Worm (Caenorhabditis elegans) whole organism, mixed stage, embryonic: Measurements from ENCODE around the gene fbxa-224.

Experiments used
- M03D4.4 ChIP-seq: sonication (generic microtip); optimal IDR thresholded peaks from 2 replicates; lab custom pipeline; 2017; ENCODE audit warnings: mild to moderate bottlenecking, missing genetic modification characterization, missing compliant biosample characterization
- bed-3 ChIP-seq: fragments of 200-800 bp; sonication (Bioruptor generic); optimal IDR thresholded peaks from 3 replicates; lab custom pipeline; 2018; ENCODE audit warnings: mild to moderate bottlenecking, missing genetic modification characterization, moderate library complexity, missing compliant biosample characterization
- blmp-1 ChIP-seq: fragments of 150-350 bp; optimal IDR thresholded peaks from 2 replicates; lab custom pipeline; 2014; ENCODE audit warnings: missing biosample characterization, missing genetic modification characterization
- ceh-39 ChIP-seq: fragments of 150-350 bp; optimal IDR thresholded peaks from 2 replicates; lab custom pipeline; 2014; ENCODE audit warnings: missing biosample characterization, missing genetic modification characterization
- ceh-43 ChIP-seq: fragments of 200-800 bp; sonication (Bioruptor generic); optimal IDR thresholded peaks from 2 replicates; lab custom pipeline; 2018; ENCODE audit warnings: mild to moderate bottlenecking, missing genetic modification characterization, moderate library complexity, missing compliant biosample characterization
- ceh-83 ChIP-seq: fragments of 200-800 bp; sonication (Bioruptor generic); optimal IDR thresholded peaks from 2 replicates; lab custom pipeline; 2018; ENCODE audit warnings: mild to moderate bottlenecking, missing genetic modification characterization, missing compliant biosample characterization
- ces-1 ChIP-seq: fragments of 150-350 bp; optimal IDR thresholded peaks from 2 replicates; lab custom pipeline; 2014; ENCODE audit warnings: missing biosample characterization, missing genetic modification reagents, missing genetic modification characterization
- cnd-1 ChIP-seq: fragments of 200-800 bp; sonication (Bioruptor generic); optimal IDR thresholded peaks from 2 replicates; lab custom pipeline; 2018; ENCODE audit warnings: mild to moderate bottlenecking, missing genetic modification characterization, missing compliant biosample characterization
- drap-1 ChIP-seq: fragments of 200-800 bp; sonication (Bioruptor generic); optimal IDR thresholded peaks from 3 replicates; lab custom pipeline; 2018; ENCODE audit warnings: mild to moderate bottlenecking, missing genetic modification characterization, missing compliant biosample characterization
- elt-1 ChIP-seq: sonication (generic microtip); optimal IDR thresholded peaks from 2 replicates; lab custom pipeline; 2017; ENCODE audit warnings: missing genetic modification characterization, mild to moderate bottlenecking, missing compliant biosample characterization, antibody characterized with exemption, moderate library complexity, borderline replicate concordance; ENCODE audit not compliant: insufficient read depth
- elt-3 ChIP-seq: fragments of 150-350 bp; optimal IDR thresholded peaks from 2 replicates; lab custom pipeline; 2014; ENCODE audit warnings: missing biosample characterization, missing genetic modification characterization
- flh-1 ChIP-seq: fragments of 200-800 bp; sonication (Bioruptor generic); optimal IDR thresholded peaks from 2 replicates; lab custom pipeline; 2018; ENCODE audit warnings: mild to moderate bottlenecking, missing genetic modification characterization, moderate library complexity, missing compliant biosample characterization
- ham-2 ChIP-seq: fragments of 200-800 bp; sonication (Bioruptor generic); optimal IDR thresholded peaks from 2 replicates; lab custom pipeline; 2018; ENCODE audit warnings: mild to moderate bottlenecking, missing genetic modification characterization, missing compliant biosample characterization
- hlh-1 ChIP-seq: fragments of 150-350 bp; optimal IDR thresholded peaks from 2 replicates; lab custom pipeline; 2014; ENCODE audit warnings: missing biosample characterization, missing genetic modification reagents, missing genetic modification characterization
- lin-32 ChIP-seq: fragments of 200-800 bp; sonication (Bioruptor generic); optimal IDR thresholded peaks from 2 replicates; lab custom pipeline; 2018; ENCODE audit warnings: mild to moderate bottlenecking, missing genetic modification characterization, missing compliant biosample characterization
- lsy-2 ChIP-seq: fragments of 150-350 bp; optimal IDR thresholded peaks from 2 replicates; lab custom pipeline; 2014; ENCODE audit warnings: missing biosample characterization, missing genetic modification characterization
- mab-5 ChIP-seq: fragments of 150-350 bp; optimal IDR thresholded peaks from 2 replicates; lab custom pipeline; 2014; ENCODE audit warnings: missing biosample characterization, missing genetic modification characterization
- mls-2 ChIP-seq: sonication (generic microtip); optimal IDR thresholded peaks from 2 replicates; lab custom pipeline; 2016; ENCODE audit warnings: mild to moderate bottlenecking, missing genetic modification characterization, moderate library complexity, missing compliant biosample characterization
- nhr-12 ChIP-seq: fragments of 150-350 bp; optimal IDR thresholded peaks from 2 replicates; lab custom pipeline; 2014; ENCODE audit warnings: missing biosample characterization, missing genetic modification characterization
- nhr-2 ChIP-seq: fragments of 150-350 bp; optimal IDR thresholded peaks from 2 replicates; lab custom pipeline; 2014; ENCODE audit warnings: missing biosample characterization, missing genetic modification characterization
- nhr-237 ChIP-seq: fragments of 150-350 bp; optimal IDR thresholded peaks from 2 replicates; lab custom pipeline; 2014; ENCODE audit warnings: missing biosample characterization, missing genetic modification characterization
- nhr-28 ChIP-seq: fragments of 150-350 bp; optimal IDR thresholded peaks from 2 replicates; lab custom pipeline; 2014; ENCODE audit warnings: missing biosample characterization, missing genetic modification characterization
- nhr-76 ChIP-seq: sonication (generic microtip); optimal IDR thresholded peaks from 2 replicates; lab custom pipeline; 2017; ENCODE audit warnings: missing biosample characterization, missing genetic modification characterization
- sem-2 ChIP-seq: fragments of 200-800 bp; sonication (Bioruptor generic); optimal IDR thresholded peaks from 2 replicates; lab custom pipeline; 2018; ENCODE audit warnings: mild to moderate bottlenecking, missing genetic modification characterization, missing compliant biosample characterization
- sptf-1 ChIP-seq: sonication (generic microtip); optimal IDR thresholded peaks from 2 replicates; lab custom pipeline; 2017; ENCODE audit warnings: mild to moderate bottlenecking, missing genetic modification characterization, moderate library complexity, missing compliant biosample characterization
- tbx-8 ChIP-seq: fragments of 200-800 bp; sonication (Bioruptor generic); optimal IDR thresholded peaks from 2 replicates; lab custom pipeline; 2018; ENCODE audit warnings: mild to moderate bottlenecking, missing genetic modification characterization, moderate library complexity, missing compliant biosample characterization
- unc-62 ChIP-seq: fragments of 150-350 bp; optimal IDR thresholded peaks from 2 replicates; lab custom pipeline; 2014; ENCODE audit warnings: missing biosample characterization, missing genetic modification reagents, missing genetic modification characterization

fbxa-224 gene

DNA sequence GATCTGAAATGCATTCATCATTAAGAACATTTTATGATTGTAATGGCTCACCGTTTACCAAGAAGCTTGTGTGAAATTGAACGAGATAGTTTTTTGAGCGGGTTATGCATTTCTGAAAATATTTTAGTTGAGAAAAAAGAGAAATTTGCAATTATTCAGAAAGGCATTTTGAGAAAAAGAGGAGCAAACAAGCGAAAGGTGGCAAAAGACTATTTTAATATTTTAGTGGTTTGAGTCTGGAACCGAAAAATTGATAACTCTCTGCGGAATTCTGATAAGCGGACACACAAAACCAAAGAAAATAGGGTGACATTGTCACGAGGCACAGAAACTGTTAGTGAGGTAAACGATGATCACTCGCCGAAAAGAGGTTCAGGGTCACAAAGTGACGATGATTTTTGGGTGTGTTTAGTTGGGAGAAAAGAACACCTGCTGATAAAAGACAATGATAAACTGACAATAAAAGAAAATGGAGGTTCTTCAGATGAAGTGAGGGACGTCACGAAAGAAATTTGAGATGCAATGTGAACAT, 6.8 kb upstream of the fbxa-224 start:
- TF ChIP-seq sem-2 (GFP tag; lab: Kevin White, UChicago) (no peak), lin-32 (GFP tag; lab: Kevin White, UChicago) (no peak), blmp-1 (tag; lab: Kevin White, UChicago) (no peak), mls-2 (tag; lab: Kevin White, UChicago) (no peak), ceh-39 (tag; lab: Kevin White, UChicago) (no peak), ces-1 (GFP tag; lab: Kevin White, UChicago) (no peak), hlh-1 (tag; lab: Kevin White, UChicago) (no peak), unc-62 (GFP tag; lab: Kevin White, UChicago) (no peak)

ce11 chrII:7553806-7554205, 5.9 kb upstream of the fbxa-224 start, which contains the start of gene ZK1290.10:
Gene ZK1290.10 (minus strand): TSS chrII:7553906.
- TF ChIP-seq elt-1 (tag; lab: Kevin White, UChicago) (no peak), mab-5 (tag; lab: Kevin White, UChicago) (no peak), bed-3 (GFP tag; lab: Kevin White, UChicago) (no peak), lsy-2 (tag; lab: Kevin White, UChicago) (no peak), ham-2 (no peak), blmp-1 (tag; lab: Kevin White, UChicago) (no peak), mls-2 (tag; lab: Kevin White, UChicago) (no peak), nhr-2 (tag; lab: Kevin White, UChicago) (no peak), nhr-76 (tag; lab: Kevin White, UChicago) (no peak), cnd-1 (tag; lab: Kevin White, UChicago) (no peak), ces-1 (GFP tag; lab: Kevin White, UChicago) (no peak), lin-32 (GFP tag; lab: Kevin White, UChicago) (no peak), ceh-83 (GFP tag; lab: Kevin White, UChicago) (no peak)

- TF ChIP-seq blmp-1 (tag; lab: Kevin White, UChicago): no peak
- TF ChIP-seq mls-2 (tag; lab: Kevin White, UChicago): no peak
- no peak for TF ChIP-seq ceh-83 (GFP tag; lab: Kevin White, UChicago)
- no peak for TF ChIP-seq elt-3 (tag; lab: Kevin White, UChicago)
- TF ChIP-seq nhr-12: no peak
- TF ChIP-seq nhr-2 (tag; lab: Kevin White, UChicago): no peak
- TF ChIP-seq sptf-1: no peak
- TF ChIP-seq cnd-1 (tag; lab: Kevin White, UChicago): no peak
- TF ChIP-seq M03D4.4 (tag; lab: Kevin White, UChicago): no peak
- TF ChIP-seq ces-1 (GFP tag; lab: Kevin White, UChicago): no peak
- no peak for TF ChIP-seq drap-1 (GFP tag; lab: Kevin White, UChicago)
- no peak for TF ChIP-seq ham-2
Observed at ce11 chrII:7549035-7549434, 1.1 kb upstream of the fbxa-224 start, which contains the start of gene tph-1. Gene tph-1 (plus strand): TSS chrII:7549335.

DNA sequence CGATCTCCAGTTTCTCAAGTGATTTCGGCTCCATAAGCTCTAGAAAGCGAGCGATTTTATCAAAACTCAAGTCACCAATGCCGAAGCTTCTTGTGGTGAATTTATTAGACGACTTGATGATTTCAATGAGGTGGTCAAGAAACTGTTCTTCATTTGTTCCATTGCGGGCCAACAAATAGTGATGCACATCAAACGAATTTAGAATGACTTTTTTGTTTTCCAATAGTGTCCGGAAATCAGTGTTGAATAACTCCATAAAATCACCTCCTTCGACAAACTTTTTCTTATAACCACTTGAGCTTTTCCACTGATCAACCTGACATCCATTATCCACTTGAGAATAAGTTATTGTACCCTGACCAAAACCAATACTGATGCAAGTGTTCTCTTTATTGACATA, 675 bp downstream of the fbxa-224 start:
- TF ChIP-seq nhr-237 (tag; lab: Kevin White, UChicago) (no peak), blmp-1 (tag; lab: Kevin White, UChicago) (no peak), sem-2 (GFP tag; lab: Kevin White, UChicago) (no peak), mls-2 (tag; lab: Kevin White, UChicago) (no peak), ceh-39 (tag; lab: Kevin White, UChicago) (no peak), ceh-43 (GFP tag; lab: Kevin White, UChicago) (no peak), elt-1 (tag; lab: Kevin White, UChicago) (no peak), ces-1 (GFP tag; lab: Kevin White, UChicago) (no peak), drap-1 (GFP tag; lab: Kevin White, UChicago) (no peak), sptf-1 (no peak), flh-1 (no peak), nhr-2 (tag; lab: Kevin White, UChicago) (no peak), nhr-28 (tag; lab: Kevin White, UChicago) (no peak), unc-62 (GFP tag; lab: Kevin White, UChicago) (no peak), tbx-8 (no peak), elt-3 (tag; lab: Kevin White, UChicago) (no peak)

DNA sequence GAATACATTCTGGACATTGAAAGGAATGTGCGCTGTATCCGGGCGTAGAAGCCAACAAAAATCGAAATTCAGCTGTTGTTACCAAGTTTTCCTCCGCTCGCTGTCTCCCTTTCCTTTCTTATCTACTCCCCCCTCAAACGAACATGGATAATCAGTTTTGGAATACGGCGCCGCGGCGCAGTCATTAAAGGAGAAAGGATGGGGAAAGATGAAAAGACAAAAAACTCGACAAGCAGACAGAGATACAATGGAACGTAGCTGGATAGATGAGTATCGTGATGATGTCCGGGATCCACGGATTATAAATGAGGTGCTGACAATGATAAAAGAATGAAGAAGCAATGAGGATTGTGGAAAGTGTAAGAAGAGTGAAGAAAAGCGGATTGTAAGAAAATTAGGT, 2.6 kb downstream of the fbxa-224 start:
- TF ChIP-seq cnd-1 (tag; lab: Kevin White, UChicago): no peak
